Worm (Caenorhabditis elegans) whole organism, early embryonic: ENCODE measurements around the gene hcp-3.

ENCODE experiments used
- B0310.2 ChIP-seq: sonication (generic microtip); optimal IDR thresholded peaks from 2 replicates; lab custom pipeline; 2016; ENCODE audit warnings: mild to moderate bottlenecking, missing genetic modification characterization, missing compliant biosample characterization
- F13C5.2 ChIP-seq: sonication (generic microtip); optimal IDR thresholded peaks from 2 replicates; lab custom pipeline; 2017; ENCODE audit warnings: mild to moderate bottlenecking, missing genetic modification characterization, inconsistent platforms, missing compliant biosample characterization
- aly-1 ChIP-seq: sonication (generic microtip); optimal IDR thresholded peaks from 2 replicates; lab custom pipeline; 2016; ENCODE audit warnings: missing genetic modification characterization, missing compliant biosample characterization
- ama-1 ChIP-seq: fragments of 150-350 bp; optimal IDR thresholded peaks from 2 replicates; lab custom pipeline; 2014
- ceh-13 ChIP-seq: fragments of 200-800 bp; sonication (Bioruptor generic); optimal IDR thresholded peaks from 2 replicates; lab custom pipeline; 2018; ENCODE audit warnings: mild to moderate bottlenecking, missing genetic modification characterization, missing compliant biosample characterization
- ceh-36 ChIP-seq: sonication (generic microtip); optimal IDR thresholded peaks from 2 replicates; lab custom pipeline; 2016; ENCODE audit warnings: missing genetic modification characterization, inconsistent platforms, missing compliant biosample characterization
- ets-7 ChIP-seq: sonication (generic microtip); optimal IDR thresholded peaks from 2 replicates; lab custom pipeline; 2016; ENCODE audit warnings: missing genotype, missing genetic modification characterization, missing compliant biosample characterization
- flt-1 ChIP-seq: fragments of 200-800 bp; sonication (Bioruptor generic); IDR thresholded peaks from 2 replicates; pipeline ENCODE4 v1.3.6; 2022; ENCODE audit warnings: missing genetic modification characterization, missing compliant biosample characterization
- hnd-1 ChIP-seq: sonication (generic microtip); optimal IDR thresholded peaks from 2 replicates; lab custom pipeline; 2016; ENCODE audit warnings: missing genetic modification characterization, missing compliant biosample characterization
- pes-1 ChIP-seq: fragments of 200-800 bp; sonication (Bioruptor generic); IDR thresholded peaks from 2 replicates; pipeline ENCODE4 v1.3.6; 2022; ENCODE audit warnings: missing genetic modification reagents, missing genetic modification characterization, missing compliant biosample characterization
- sea-1 ChIP-seq: fragments of 200-800 bp; sonication (Bioruptor generic); conservative IDR thresholded peaks from 2 replicates; pipeline ENCODE4 v1.3.6; 2022; ENCODE audit warnings: missing genetic modification characterization, missing compliant biosample characterization
- tbx-11 ChIP-seq: fragments of 200-800 bp; sonication (Bioruptor generic); IDR thresholded peaks from 2 replicates; pipeline ENCODE4 v1.3.6; 2022; ENCODE audit warnings: missing genetic modification characterization, missing compliant biosample characterization
- tbx-37 ChIP-seq: fragments of 200-800 bp; sonication (Bioruptor generic); conservative IDR thresholded peaks from 2 replicates; pipeline ENCODE4 v1.3.6; 2022; ENCODE audit warnings: missing genetic modification reagents, missing genetic modification characterization, missing compliant biosample characterization
- tra-4 ChIP-seq: sonication (generic microtip); optimal IDR thresholded peaks from 2 replicates; lab custom pipeline; 2017; ENCODE audit warnings: missing genetic modification characterization, missing compliant biosample characterization

DNA sequence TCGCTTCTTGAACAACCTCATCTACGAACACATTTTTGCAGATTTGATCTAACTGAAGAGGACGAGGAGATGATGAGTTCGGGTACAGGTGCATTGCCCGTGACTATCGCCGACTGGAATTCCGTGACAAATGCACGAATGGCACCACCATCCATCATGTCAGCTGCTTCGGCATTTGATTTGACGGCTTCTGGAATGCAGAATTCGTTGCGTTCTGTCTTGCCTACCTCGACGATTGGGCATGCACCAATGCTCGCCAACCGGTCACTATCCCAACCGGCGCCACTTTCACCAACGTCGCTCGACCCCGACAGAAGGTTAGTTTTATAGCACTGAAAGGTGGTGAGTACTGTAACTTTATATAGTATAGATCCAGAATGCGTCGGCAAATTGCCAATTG, 7.2 kb upstream of the hcp-3 start:
- no peak for TF ChIP-seq sea-1 (GFP tag; lab: Robert Waterston, UW)
- no peak for TF ChIP-seq tbx-11 (GFP tag; lab: Robert Waterston, UW)
- TF ChIP-seq ama-1 (lab: Kevin White, UChicago): no peak
- no peak for TF ChIP-seq ceh-36 (tag; lab: Kevin White, UChicago)
- TF ChIP-seq flt-1 (GFP tag; lab: Robert Waterston, UW): no peak
- TF ChIP-seq tra-4 (tag; lab: Kevin White, UChicago): no peak
- no peak for TF ChIP-seq ets-7 (tag; lab: Kevin White, UChicago)
- no peak for TF ChIP-seq tbx-37 (GFP tag; lab: Robert Waterston, UW)
- no peak for TF ChIP-seq F13C5.2 (tag; lab: Kevin White, UChicago)
- TF ChIP-seq pes-1 (GFP tag; lab: Robert Waterston, UW): no peak
- no peak for TF ChIP-seq B0310.2 (tag; lab: Kevin White, UChicago)
- no peak for TF ChIP-seq hnd-1 (tag; lab: Kevin White, UChicago)
- TF ChIP-seq aly-1 (tag; lab: Kevin White, UChicago): no peak
- TF ChIP-seq ceh-13 (GFP tag; lab: Kevin White, UChicago): no peak
